Worm (Caenorhabditis elegans) whole organism, L3 larva: ENCODE measurements around the gene F55H2.7.

Experiments
- R02D3.7 ChIP-seq: fragments of 150-350 bp; optimal IDR thresholded peaks from 2 replicates; lab custom pipeline; 2014; ENCODE audit warnings: missing biosample characterization, missing genetic modification characterization
- ZK546.5 ChIP-seq: sonication (generic microtip); optimal IDR thresholded peaks from 2 replicates; lab custom pipeline; 2017; ENCODE audit warnings: missing biosample characterization, missing genetic modification characterization
- aly-2 ChIP-seq: fragments of 150-350 bp; optimal IDR thresholded peaks from 2 replicates; lab custom pipeline; 2014; ENCODE audit warnings: missing biosample characterization, missing genetic modification characterization
- ama-1 ChIP-seq: fragments of 150-350 bp; optimal IDR thresholded peaks from 2 replicates; lab custom pipeline; 2018
- ceh-28 ChIP-seq: fragments of 150-350 bp; optimal IDR thresholded peaks from 2 replicates; lab custom pipeline; 2014; ENCODE audit warnings: missing biosample characterization, missing genetic modification reagents, missing genetic modification characterization
- ceh-82 ChIP-seq: fragments of 150-350 bp; optimal IDR thresholded peaks from 2 replicates; lab custom pipeline; 2014; ENCODE audit warnings: missing biosample characterization, missing genetic modification characterization
- ceh-9 ChIP-seq: sonication (generic microtip); optimal IDR thresholded peaks from 2 replicates; lab custom pipeline; 2018; ENCODE audit warnings: missing biosample characterization, missing genetic modification characterization
- egl-27 ChIP-seq: sonication (generic microtip); optimal IDR thresholded peaks from 4 replicates; lab custom pipeline; 2017; ENCODE audit warnings: missing biosample characterization, missing genetic modification reagents, missing genetic modification characterization
- egl-5 ChIP-seq: fragments of 150-350 bp; optimal IDR thresholded peaks from 2 replicates; lab custom pipeline; 2017; ENCODE audit warnings: missing biosample characterization, missing genetic modification reagents, missing genetic modification characterization, inconsistent platforms
- elt-1 ChIP-seq: fragments of 150-350 bp; optimal IDR thresholded peaks from 2 replicates; lab custom pipeline; 2014; ENCODE audit warnings: missing biosample characterization, missing genetic modification characterization
- elt-2 ChIP-seq: sonication (generic microtip); optimal IDR thresholded peaks from 2 replicates; lab custom pipeline; 2016; ENCODE audit warnings: missing genetic modification reagents, mild to moderate bottlenecking, missing genetic modification characterization, missing compliant biosample characterization
- elt-3 ChIP-seq, 3 experiments: fragments of 150-350 bp in 1 of 3; sonication (generic microtip) in 2 of 3; optimal IDR thresholded peaks; 2 replicates in 2 of 3; 4 replicates in 1 of 3; lab custom pipeline; 2014 to 2017; ENCODE audit warnings: missing biosample characterization in 3 of 3, missing genetic modification characterization in 3 of 3
- eor-1 ChIP-seq, 2 experiments: fragments of 150-350 bp; optimal IDR thresholded peaks; 2 replicates each; lab custom pipeline; 2014 to 2018; ENCODE audit warnings: missing biosample characterization in 2 of 2, missing genetic modification characterization in 2 of 2
- fkh-10 ChIP-seq: sonication (generic microtip); optimal IDR thresholded peaks from 2 replicates; lab custom pipeline; 2017; ENCODE audit warnings: missing biosample characterization, missing genetic modification reagents, missing genetic modification characterization
- fkh-2 ChIP-seq: fragments of 150-350 bp; optimal IDR thresholded peaks from 2 replicates; lab custom pipeline; 2014; ENCODE audit warnings: missing biosample characterization, missing genetic modification reagents, missing genetic modification characterization
- fos-1 ChIP-seq: fragments of 150-350 bp; optimal IDR thresholded peaks from 2 replicates; lab custom pipeline; 2014; ENCODE audit warnings: missing biosample characterization, missing genetic modification characterization
- hmg-11 ChIP-seq: sonication (generic microtip); optimal IDR thresholded peaks from 2 replicates; lab custom pipeline; 2016; ENCODE audit warnings: missing genetic modification characterization, missing compliant biosample characterization
- lin-15B ChIP-seq: fragments of 150-350 bp; optimal IDR thresholded peaks from 2 replicates; lab custom pipeline; 2014; ENCODE audit warnings: missing biosample characterization, missing genetic modification characterization
- lin-39 ChIP-seq: fragments of 150-350 bp; optimal IDR thresholded peaks from 2 replicates; lab custom pipeline; 2018; ENCODE audit warnings: missing biosample characterization, missing genetic modification reagents, missing genetic modification characterization
- lsy-12 ChIP-seq: sonication (generic microtip); optimal IDR thresholded peaks from 2 replicates; lab custom pipeline; 2016; ENCODE audit warnings: mild to moderate bottlenecking, missing genetic modification characterization, missing compliant biosample characterization
- mdl-1 ChIP-seq: fragments of 150-350 bp; optimal IDR thresholded peaks from 2 replicates; lab custom pipeline; 2014; ENCODE audit warnings: missing biosample characterization, missing genetic modification characterization
- mml-1 ChIP-seq: fragments of 150-350 bp; sonication (generic microtip); optimal IDR thresholded peaks from 3 replicates; lab custom pipeline; 2014; ENCODE audit warnings: missing biosample characterization, missing genetic modification characterization
- nfya-1 ChIP-seq: sonication (generic microtip); optimal IDR thresholded peaks from 2 replicates; lab custom pipeline; 2017; ENCODE audit warnings: missing genetic modification characterization, mild to moderate bottlenecking, missing compliant biosample characterization, antibody characterized with exemption, moderate library complexity; ENCODE audit not compliant: insufficient read depth
- nhr-11 ChIP-seq: fragments of 150-350 bp; optimal IDR thresholded peaks from 2 replicates; lab custom pipeline; 2014; ENCODE audit warnings: missing biosample characterization, missing genetic modification characterization
- nhr-12 ChIP-seq: fragments of 150-350 bp; optimal IDR thresholded peaks from 2 replicates; lab custom pipeline; 2014; ENCODE audit warnings: missing biosample characterization, missing genetic modification characterization
- nhr-23 ChIP-seq: fragments of 150-350 bp; optimal IDR thresholded peaks from 2 replicates; lab custom pipeline; 2014; ENCODE audit warnings: missing biosample characterization, missing genetic modification reagents, missing genetic modification characterization
- nhr-237 ChIP-seq: fragments of 150-350 bp; optimal IDR thresholded peaks from 2 replicates; lab custom pipeline; 2014; ENCODE audit warnings: missing biosample characterization, missing genetic modification characterization
- nhr-28 ChIP-seq: fragments of 150-350 bp; optimal IDR thresholded peaks from 2 replicates; lab custom pipeline; 2014; ENCODE audit warnings: missing biosample characterization, missing genetic modification characterization
- nhr-43 ChIP-seq: sonication (generic microtip); optimal IDR thresholded peaks from 2 replicates; lab custom pipeline; 2016; ENCODE audit warnings: mild to moderate bottlenecking, missing genetic modification characterization, missing compliant biosample characterization; ENCODE audit not compliant: poor library complexity, severe bottlenecking
- nhr-67 ChIP-seq: fragments of 150-350 bp; optimal IDR thresholded peaks from 2 replicates; lab custom pipeline; 2014; ENCODE audit warnings: missing biosample characterization, missing genetic modification characterization
- nhr-76 ChIP-seq: fragments of 150-350 bp; sonication (generic microtip); optimal IDR thresholded peaks from 5 replicates; lab custom pipeline; 2014; ENCODE audit warnings: missing biosample characterization, missing genetic modification characterization
- nhr-77 ChIP-seq: fragments of 150-350 bp; optimal IDR thresholded peaks from 2 replicates; lab custom pipeline; 2014; ENCODE audit warnings: missing biosample characterization, missing genetic modification characterization
- pha-4 ChIP-seq: fragments of 150-350 bp; optimal IDR thresholded peaks from 2 replicates; lab custom pipeline; 2014; ENCODE audit warnings: missing biosample characterization, missing genetic modification reagents, missing genetic modification characterization
- sea-2 ChIP-seq: fragments of 150-350 bp; sonication (generic microtip); optimal IDR thresholded peaks from 4 replicates; lab custom pipeline; 2014; ENCODE audit warnings: missing biosample characterization, missing genetic modification reagents, missing genetic modification characterization
- skn-1 ChIP-seq: fragments of 150-350 bp; optimal IDR thresholded peaks from 2 replicates; lab custom pipeline; 2014; ENCODE audit warnings: missing biosample characterization, missing genetic modification characterization
- snpc-4 ChIP-seq: fragments of 150-350 bp; optimal IDR thresholded peaks from 2 replicates; lab custom pipeline; 2014; ENCODE audit warnings: missing biosample characterization, missing genetic modification characterization
- unc-39 ChIP-seq: sonication (generic microtip); optimal IDR thresholded peaks from 4 replicates; lab custom pipeline; 2017; ENCODE audit warnings: missing biosample characterization, missing genetic modification characterization
- zag-1 ChIP-seq: fragments of 150-350 bp; optimal IDR thresholded peaks from 2 replicates; lab custom pipeline; 2014; ENCODE audit warnings: missing biosample characterization, missing genetic modification characterization
- ztf-11 ChIP-seq: fragments of 150-350 bp; optimal IDR thresholded peaks from 2 replicates; lab custom pipeline; 2014; ENCODE audit warnings: missing biosample characterization, missing genetic modification characterization
- ztf-4 ChIP-seq: fragments of 150-350 bp; optimal IDR thresholded peaks from 2 replicates; lab custom pipeline; 2014; ENCODE audit warnings: missing biosample characterization, missing genetic modification characterization

Gene F55H2.7

ce11 chrIII:9542816-9543215, 26.8 kb upstream of the F55H2.7 start, which contains the start of gene eif-2Balpha (continued):
- TF ChIP-seq eor-1 (tag; optimal IDR thresholded peaks at IDR 0.05; lab: Kevin White, UChicago): no peak
- TF ChIP-seq nhr-76 (tag; lab: Kevin White, UChicago): no peak
- no peak for TF ChIP-seq nhr-237 (tag; lab: Kevin White, UChicago)
- no peak for TF ChIP-seq ztf-4
- no peak for TF ChIP-seq mml-1 (tag; lab: Kevin White, UChicago)
- TF ChIP-seq ceh-9 (tag; lab: Kevin White, UChicago): no peak
- TF ChIP-seq, all 47 proteins: peak for 7

ce11 chrIII:9542280-9542679, 26.2 kb upstream of the F55H2.7 start, which contains the start of gene mut-7:
Gene mut-7, minus strand, starts transcription at chrIII:9542380.
- TF ChIP-seq hmg-11 (no peak), R02D3.7 (tag; lab: Kevin White, UChicago) (no peak), pha-4 (no peak), ZK546.5 (tag; lab: Kevin White, UChicago) (no peak), nhr-28 (tag; lab: Kevin White, UChicago) (no peak), nhr-12 (no peak), unc-39 (tag; lab: Kevin White, UChicago) (no peak), fkh-10 (GFP tag; lab: Kevin White, UChicago) (no peak), ceh-82 (tag; lab: Kevin White, UChicago) (no peak), snpc-4 (no peak), ceh-28 (no peak), egl-27 (tag; lab: Kevin White, UChicago) (no peak), skn-1 (tag; lab: Kevin White, UChicago) (no peak), lin-15B (tag; lab: Kevin White, UChicago) (no peak), lsy-12 (tag; lab: Kevin White, UChicago) (no peak), nfya-1 (no peak), ztf-11 (tag; lab: Kevin White, UChicago) (no peak), nhr-11 (no peak), fos-1 (tag; lab: Kevin White, UChicago) (no peak), nhr-43 (no peak)

ce11 chrIII:9538655-9539155, 22.7 kb upstream of the F55H2.7 start, which contains the start of gene ZK1098.3:
Gene ZK1098.3, minus strand, starts transcription at chrIII:9538705.
- no peak for TF ChIP-seq ama-1 (lab: Kevin White, UChicago)
- no peak for TF ChIP-seq fos-1 (tag; lab: Kevin White, UChicago)
- TF ChIP-seq elt-1 (tag; lab: Kevin White, UChicago): no peak
- TF ChIP-seq aly-2: no peak
- TF ChIP-seq pha-4: peak; percentile 67
- TF ChIP-seq nfya-1: peak; percentile 44
- no peak for TF ChIP-seq nhr-76 (tag; lab: Kevin White, UChicago)
- peak; percentile 63 for TF ChIP-seq ceh-28
- no peak for TF ChIP-seq fkh-10 (GFP tag; lab: Kevin White, UChicago)
- no peak for TF ChIP-seq fkh-2 (tag; lab: Kevin White, UChicago)
- no peak for TF ChIP-seq snpc-4
- no peak for TF ChIP-seq ztf-11 (tag; lab: Kevin White, UChicago)
- TF ChIP-seq lin-15B (tag; lab: Kevin White, UChicago): no peak
- no peak for TF ChIP-seq nhr-77 (tag; lab: Kevin White, UChicago)
- no peak for TF ChIP-seq eor-1 (tag; optimal IDR thresholded peaks at IDR 0.05; lab: Kevin White, UChicago)
- no peak for TF ChIP-seq hmg-11
- TF ChIP-seq nhr-23 (tag; lab: Kevin White, UChicago): no peak
- TF ChIP-seq nhr-67: no peak
- TF ChIP-seq nhr-28 (tag; lab: Kevin White, UChicago): no peak
- no peak for TF ChIP-seq elt-2 (tag; lab: Kevin White, UChicago)
- TF ChIP-seq egl-27 (tag; lab: Kevin White, UChicago): no peak
- no peak for TF ChIP-seq sea-2 (GFP tag; lab: Kevin White, UChicago)
- TF ChIP-seq mdl-1 (tag; lab: Kevin White, UChicago): no peak
- no peak for TF ChIP-seq lin-39 (tag; lab: Kevin White, UChicago)
- no peak for TF ChIP-seq mml-1 (tag; lab: Kevin White, UChicago)

- TF ChIP-seq nfya-1 (peak; percentile 34), pha-4 (peak; percentile 69), elt-3 (tag; optimal IDR thresholded peaks at IDR 0.05; lab: Kevin White, UChicago) (no peak), ztf-4 (no peak), nhr-43 (no peak), elt-1 (tag; lab: Kevin White, UChicago) (no peak), eor-1 (tag; optimal IDR thresholded peaks at IDR 0.05; lab: Kevin White, UChicago) (no peak), egl-5 (tag; lab: Kevin White, UChicago) (no peak), zag-1 (tag; lab: Kevin White, UChicago) (no peak), ZK546.5 (tag; lab: Kevin White, UChicago) (no peak), hmg-11 (no peak), elt-2 (tag; lab: Kevin White, UChicago) (no peak), aly-2 (no peak), ceh-28 (no peak), mml-1 (tag; lab: Kevin White, UChicago) (no peak), nhr-77 (tag; lab: Kevin White, UChicago) (no peak)
Measured at ce11 chrIII:9528824-9529223, 12.8 kb upstream of the F55H2.7 start, which contains the start of gene ZK1098.2. Gene ZK1098.2, plus strand, starts transcription at chrIII:9529159.
